Fruit fly (Drosophila melanogaster) whole organism, embryonic: ENCODE data around the gene bor.

Experiments
- CG10321 ChIP-seq: fragments of 200-800 bp; sonication (Bioruptor generic); IDR thresholded peaks from 2 replicates; pipeline ENCODE4 v1.3.6; 2022; ENCODE audit warnings: missing biosample characterization, missing genetic modification characterization
- CG12219 ChIP-seq: fragments of 200-800 bp; sonication (Bioruptor generic); optimal IDR thresholded peaks from 3 replicates; lab custom pipeline; 2018; ENCODE audit warnings: missing biosample characterization, mild to moderate bottlenecking, missing genetic modification characterization
- CG16815 ChIP-seq: fragments of 200-800 bp; sonication (Bioruptor generic); optimal IDR thresholded peaks from 3 replicates; lab custom pipeline; 2017; ENCODE audit warnings: missing biosample characterization, mild to moderate bottlenecking, missing genetic modification characterization
- CG17568 ChIP-seq: fragments of 200-800 bp; sonication (Bioruptor generic); optimal IDR thresholded peaks from 2 replicates; lab custom pipeline; 2018; ENCODE audit warnings: missing biosample characterization, mild to moderate bottlenecking, missing genetic modification characterization, moderate library complexity
- CG18011 ChIP-seq: fragments of 200-800 bp; sonication (Bioruptor generic); optimal IDR thresholded peaks from 2 replicates; lab custom pipeline; 2017; ENCODE audit warnings: missing biosample characterization, missing genetic modification characterization, mild to moderate bottlenecking, moderate library complexity, missing genotype
- CG34376 ChIP-seq: fragments of 200-800 bp; sonication (Bioruptor generic); optimal IDR thresholded peaks from 2 replicates; lab custom pipeline; 2018; ENCODE audit warnings: missing biosample characterization, mild to moderate bottlenecking, missing genetic modification characterization
- CG3726 ChIP-seq: fragments of 200-800 bp; sonication (Bioruptor generic); IDR thresholded peaks from 3 replicates; pipeline ENCODE4, ENCODE4 v1.3.6; 2022; ENCODE audit warnings: missing biosample characterization, missing genetic modification characterization
- CG5245 ChIP-seq: fragments of 200-800 bp; sonication (Bioruptor generic); optimal IDR thresholded peaks from 3 replicates; lab custom pipeline; 2016; ENCODE audit warnings: missing biosample characterization, missing genetic modification characterization
- CG6254 ChIP-seq: fragments of 200-800 bp; sonication (Bioruptor generic); optimal IDR thresholded peaks from 3 replicates; lab custom pipeline; 2017; ENCODE audit warnings: mild to moderate bottlenecking, missing biosample characterization, missing genetic modification reagents, missing genetic modification characterization
- CG6272 ChIP-seq: fragments of 200-800 bp; sonication (Bioruptor generic); IDR thresholded peaks from 2 replicates; pipeline ENCODE4 v1.3.6; 2022; ENCODE audit warnings: missing biosample characterization, missing genetic modification characterization
- CG6689 ChIP-seq: fragments of 200-800 bp; sonication (Bioruptor generic); IDR thresholded peaks from 2 replicates; pipeline ENCODE4 v1.3.6; 2022; ENCODE audit warnings: missing biosample characterization, missing genetic modification characterization
- CG6854 ChIP-seq: fragments of 200-800 bp; sonication (Bioruptor generic); optimal IDR thresholded peaks from 3 replicates; lab custom pipeline; 2017; ENCODE audit warnings: missing biosample characterization, mild to moderate bottlenecking, missing genetic modification characterization
- CG7745 ChIP-seq: fragments of 200-800 bp; sonication (Bioruptor generic); optimal IDR thresholded peaks from 2 replicates; lab custom pipeline; 2018; ENCODE audit warnings: missing biosample characterization, mild to moderate bottlenecking, missing genetic modification characterization, moderate library complexity
- CG8765 ChIP-seq: fragments of 200-800 bp; sonication (Bioruptor generic); IDR thresholded peaks from 2 replicates; pipeline ENCODE4 v1.3.6; 2022; ENCODE audit warnings: missing biosample characterization, missing genetic modification characterization
- CG9609 ChIP-seq: fragments of 200-800 bp; sonication (Bioruptor generic); optimal IDR thresholded peaks from 3 replicates; lab custom pipeline; 2016; ENCODE audit warnings: missing biosample characterization, missing genetic modification characterization
- CG9817 ChIP-seq: fragments of 200-800 bp; sonication (Bioruptor generic); optimal IDR thresholded peaks from 2 replicates; lab custom pipeline; 2018; ENCODE audit warnings: missing biosample characterization, mild to moderate bottlenecking, missing genetic modification characterization, moderate library complexity
- CG9876 ChIP-seq: fragments of 200-800 bp; sonication (Bioruptor generic); optimal IDR thresholded peaks from 2 replicates; lab custom pipeline; 2016; ENCODE audit warnings: missing biosample characterization, missing genetic modification characterization
- Dref ChIP-seq: fragments of 200-800 bp; sonication (Bioruptor generic); IDR thresholded peaks from 2 replicates; pipeline ENCODE4 v1.3.6; 2022; ENCODE audit warnings: missing biosample characterization, missing genetic modification characterization
- E2f1 ChIP-seq: fragments of 200-800 bp; sonication (Bioruptor generic); IDR thresholded peaks from 2 replicates; pipeline ENCODE4 v1.3.6; 2022; ENCODE audit warnings: missing biosample characterization, missing genetic modification characterization
- Elba2 ChIP-seq: fragments of 200-800 bp; sonication (Bioruptor generic); optimal IDR thresholded peaks from 3 replicates; lab custom pipeline; 2016; ENCODE audit warnings: missing biosample characterization, missing genetic modification characterization
- Hmr ChIP-seq: fragments of 200-800 bp; sonication (Bioruptor generic); optimal IDR thresholded peaks from 3 replicates; lab custom pipeline; 2017; ENCODE audit warnings: mild to moderate bottlenecking, missing biosample characterization, missing genetic modification reagents, missing genetic modification characterization
- Hr3 ChIP-seq: fragments of 200-800 bp; sonication (Bioruptor generic); optimal IDR thresholded peaks from 3 replicates; lab custom pipeline; 2016; ENCODE audit warnings: missing biosample characterization, missing genetic modification characterization
- Lhr ChIP-seq: fragments of 200-800 bp; sonication (Bioruptor generic); optimal IDR thresholded peaks from 3 replicates; lab custom pipeline; 2017; ENCODE audit warnings: mild to moderate bottlenecking, missing biosample characterization, missing genetic modification reagents, missing genetic modification characterization
- MESR4 ChIP-seq: fragments of 200-800 bp; sonication (Bioruptor generic); optimal IDR thresholded peaks from 2 replicates; lab custom pipeline; 2018; ENCODE audit warnings: missing biosample characterization, mild to moderate bottlenecking, missing genetic modification characterization, moderate library complexity
- MTF-1 ChIP-seq: fragments of 200-800 bp; sonication (Bioruptor generic); optimal IDR thresholded peaks from 2 replicates; lab custom pipeline; 2018; ENCODE audit warnings: missing biosample characterization, mild to moderate bottlenecking, missing genetic modification characterization, borderline replicate concordance
- NfI ChIP-seq: fragments of 200-800 bp; sonication (Bioruptor generic); optimal IDR thresholded peaks from 3 replicates; lab custom pipeline; 2018; ENCODE audit warnings: missing biosample characterization, mild to moderate bottlenecking, missing genetic modification characterization, moderate library complexity
- Oaz ChIP-seq: fragments of 200-800 bp; sonication (Bioruptor generic); IDR thresholded peaks from 2 replicates; pipeline ENCODE4 v1.3.6; 2022; ENCODE audit warnings: missing biosample characterization, missing genetic modification characterization
- Optix ChIP-seq: fragments of 200-800 bp; sonication (Bioruptor generic); IDR thresholded peaks from 3 replicates; pipeline ENCODE4 v1.3.6; 2022; ENCODE audit warnings: missing biosample characterization, missing genetic modification characterization
- Vsx1 ChIP-seq: fragments of 200-800 bp; sonication (Bioruptor generic); optimal IDR thresholded peaks from 2 replicates; lab custom pipeline; 2017; ENCODE audit warnings: missing biosample characterization, mild to moderate bottlenecking, missing genetic modification characterization, missing genetic modification reagents
- al ChIP-seq: fragments of 200-800 bp; sonication (Bioruptor generic); IDR thresholded peaks from 2 replicates; pipeline ENCODE4 v1.3.6; 2022; ENCODE audit warnings: missing biosample characterization, missing genetic modification characterization
- ato ChIP-seq: fragments of 200-800 bp; sonication (Bioruptor generic); IDR thresholded peaks from 2 replicates; pipeline ENCODE4 v1.3.6; 2022; ENCODE audit warnings: missing biosample characterization, missing genetic modification characterization; ENCODE audit not compliant: partially characterized antibody
- cwo ChIP-seq: fragments of 200-800 bp; sonication (Bioruptor generic); optimal IDR thresholded peaks from 3 replicates; lab custom pipeline; 2017; ENCODE audit warnings: missing biosample characterization, missing genetic modification characterization, mild to moderate bottlenecking, moderate library complexity, missing genetic modification reagents
- dati ChIP-seq: fragments of 200-800 bp; sonication (Bioruptor generic); IDR thresholded peaks from 2 replicates; pipeline ENCODE4 v1.3.6; 2022; ENCODE audit warnings: missing biosample characterization, missing genetic modification characterization
- ewg ChIP-seq: fragments of 200-800 bp; sonication (Bioruptor generic); optimal IDR thresholded peaks from 3 replicates; lab custom pipeline; 2017; ENCODE audit warnings: mild to moderate bottlenecking, missing biosample characterization, missing genetic modification reagents, missing genetic modification characterization
- gsb-n ChIP-seq: fragments of 200-800 bp; sonication (Bioruptor generic); optimal IDR thresholded peaks from 3 replicates; lab custom pipeline; 2018; ENCODE audit warnings: missing biosample characterization, mild to moderate bottlenecking, missing genetic modification characterization
- hbn ChIP-seq: fragments of 200-800 bp; sonication (Bioruptor generic); IDR thresholded peaks from 2 replicates; pipeline ENCODE4 v1.3.6; 2022; ENCODE audit warnings: missing biosample characterization, missing genetic modification characterization; ENCODE audit not compliant: partially characterized antibody
- insv ChIP-seq, 2 experiments: fragments of 200-800 bp; sonication (Bioruptor generic); optimal IDR thresholded peaks; 3 replicates each; lab custom pipeline; 2016 to 2018; ENCODE audit warnings: missing biosample characterization in 2 of 2, missing genetic modification characterization in 2 of 2
- lmd ChIP-seq: fragments of 200-800 bp; sonication (Bioruptor generic); IDR thresholded peaks from 2 replicates; pipeline ENCODE4 v1.3.6; 2022; ENCODE audit warnings: missing biosample characterization, missing genetic modification characterization
- pho ChIP-seq: fragments of 200-800 bp; sonication (Bioruptor generic); optimal IDR thresholded peaks from 2 replicates; lab custom pipeline; 2016; ENCODE audit warnings: missing biosample characterization, missing genetic modification characterization
- slbo ChIP-seq: fragments of 200-800 bp; sonication (Bioruptor generic); IDR thresholded peaks from 2 replicates; pipeline ENCODE4 v1.3.6; 2022; ENCODE audit warnings: missing biosample characterization, missing genetic modification characterization
- tap ChIP-seq: fragments of 200-800 bp; optimal IDR thresholded peaks from 3 replicates; lab custom pipeline; 2019; ENCODE audit warnings: missing biosample characterization, mild to moderate bottlenecking, missing genetic modification characterization, moderate library complexity
- unpg ChIP-seq: fragments of 200-800 bp; sonication (Bioruptor generic); optimal IDR thresholded peaks from 3 replicates; lab custom pipeline; 2018; ENCODE audit warnings: missing biosample characterization, mild to moderate bottlenecking, missing genetic modification characterization, moderate library complexity
- zen ChIP-seq: fragments of 200-800 bp; sonication (Bioruptor generic); optimal IDR thresholded peaks from 3 replicates; lab custom pipeline; 2018; ENCODE audit warnings: missing biosample characterization, mild to moderate bottlenecking, missing genetic modification characterization, moderate library complexity
- zfh1 ChIP-seq: fragments of 200-800 bp; sonication (Bioruptor generic); IDR thresholded peaks from 3 replicates; pipeline ENCODE4 v1.3.6; 2022; ENCODE audit warnings: missing biosample characterization, missing genetic modification characterization

The bor gene

DNA sequence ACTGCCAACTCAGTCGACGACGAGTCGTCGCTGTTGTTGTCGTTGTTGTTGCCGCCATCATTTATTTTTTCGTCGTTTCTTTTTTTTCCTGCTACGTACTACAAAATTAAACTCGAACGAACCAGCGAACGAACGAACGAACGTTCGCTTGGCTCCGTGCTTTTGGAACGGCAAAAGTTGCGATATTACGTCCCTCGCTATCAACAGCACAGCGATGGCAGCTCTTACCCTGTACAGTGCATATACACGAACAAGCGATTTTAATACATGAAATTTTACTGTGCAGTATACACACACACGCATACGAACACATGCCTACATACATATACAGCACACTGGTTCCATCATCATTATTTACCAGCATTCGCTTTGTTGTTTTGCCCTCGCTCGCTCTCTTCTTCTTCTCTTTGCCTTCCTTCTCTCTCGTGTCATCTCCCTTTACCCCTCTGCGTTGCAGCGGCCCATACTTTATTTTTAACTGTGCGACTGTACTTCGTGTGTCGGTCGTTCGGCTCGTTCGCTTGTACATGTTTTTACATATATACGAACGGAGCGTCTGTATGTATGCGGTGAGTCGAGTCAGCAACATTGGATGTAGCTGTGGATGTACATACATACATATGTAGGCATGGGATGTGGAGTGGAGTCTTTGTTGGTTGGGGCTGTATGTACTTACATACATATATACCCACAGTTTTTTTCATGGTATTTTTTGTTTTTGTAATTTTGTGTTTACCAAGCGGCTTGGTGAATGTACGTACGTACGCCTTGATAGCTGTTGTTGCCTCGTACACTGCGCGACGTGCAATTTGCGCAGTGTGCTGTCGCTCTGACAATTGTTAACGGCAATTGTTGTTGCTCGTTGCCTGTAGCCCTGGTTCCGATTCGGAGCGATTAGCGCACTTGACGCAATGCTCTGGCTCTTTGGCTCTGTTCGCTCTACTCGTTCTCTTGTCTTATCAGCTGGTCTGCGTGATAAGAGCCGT is 13.8 kb downstream of the bor start (continued):
- TF ChIP-seq MESR4 (GFP tag; lab: Kevin White, UChicago) (no peak), Lhr (GFP tag; lab: Kevin White, UChicago) (no peak), CG16815 (GFP tag; lab: Kevin White, UChicago) (no peak), Hmr (GFP tag; lab: Kevin White, UChicago) (peak; percentile 63), Hr3 (GFP tag; lab: Kevin White, UChicago) (no peak), CG34376 (peak; percentile 52), hbn (GFP tag; lab: Robert Waterston, UW) (no peak), al (GFP tag; lab: Robert Waterston, UW) (no peak), CG17568 (GFP tag; lab: Kevin White, UChicago) (peak; percentile 37), lmd (GFP tag; lab: Robert Waterston, UW) (no peak), CG6254 (GFP tag; lab: Kevin White, UChicago) (no peak), CG9817 (tag; lab: Kevin White, UChicago) (peak; percentile 39), MTF-1 (GFP tag; lab: Kevin White, UChicago) (peak; percentile 5), ato (GFP tag; lab: Robert Waterston, UW) (no peak), Elba2 (GFP tag; lab: Kevin White, UChicago) (no peak), CG9876 (GFP tag; lab: Kevin White, UChicago) (no peak), CG8765 (no peak), gsb-n (tag; lab: Kevin White, UChicago) (no peak), Oaz (GFP tag; lab: Robert Waterston, UW) (no peak), slbo (GFP tag; lab: Robert Waterston, UW) (no peak), ewg (GFP tag; lab: Kevin White, UChicago) (peak; percentile 15), CG5245 (GFP tag; lab: Kevin White, UChicago) (no peak), CG12219 (GFP tag; lab: Kevin White, UChicago) (peak; percentile 6), dati (GFP tag; lab: Robert Waterston, UW) (no peak), CG18011 (GFP tag; lab: Kevin White, UChicago) (no peak), CG6689 (GFP tag; lab: Robert Waterston, UW) (no peak), unpg (GFP tag; lab: Kevin White, UChicago) (no peak), CG6854 (GFP tag; lab: Kevin White, UChicago) (no peak), Optix (GFP tag; lab: Robert Waterston, UW) (no peak), insv (GFP tag; optimal IDR thresholded peaks at IDR 0.05; lab: Kevin White, UChicago) (peak in 1 of 2 experiments; percentile 32), CG3726 (GFP tag; lab: Robert Waterston, UW) (no peak), E2f1 (GFP tag; lab: Robert Waterston, UW) (no peak), zfh1 (GFP tag; lab: Robert Waterston, UW) (no peak), CG9609 (GFP tag; lab: Kevin White, UChicago) (peak; percentile 38), tap (tag; lab: Kevin White, UChicago) (peak; percentile 14), CG6272 (GFP tag; lab: Robert Waterston, UW) (no peak), zen (tag; lab: Kevin White, UChicago) (peak; percentile 49), CG7745 (tag; lab: Kevin White, UChicago) (no peak), Dref (no peak), CG10321 (GFP tag; lab: Robert Waterston, UW) (no peak), NfI (GFP tag; lab: Kevin White, UChicago) (peak; percentile 51), Vsx1 (GFP tag; lab: Kevin White, UChicago) (peak; percentile 16), pho (GFP tag; lab: Kevin White, UChicago) (no peak), cwo (GFP tag; lab: Kevin White, UChicago) (peak; percentile 68)
